Worm (Caenorhabditis elegans) whole organism, early embryonic: Measurements from ENCODE around the gene K08B4.7.

ENCODE experiments used
- ceh-13 ChIP-seq: fragments of 200-800 bp; sonication (Bioruptor generic); optimal IDR thresholded peaks from 2 replicates; lab custom pipeline; 2018; ENCODE audit warnings: mild to moderate bottlenecking, missing genetic modification characterization, missing compliant biosample characterization
- tra-4 ChIP-seq: sonication (generic microtip); optimal IDR thresholded peaks from 2 replicates; lab custom pipeline; 2017; ENCODE audit warnings: missing genetic modification characterization, missing compliant biosample characterization

DNA sequence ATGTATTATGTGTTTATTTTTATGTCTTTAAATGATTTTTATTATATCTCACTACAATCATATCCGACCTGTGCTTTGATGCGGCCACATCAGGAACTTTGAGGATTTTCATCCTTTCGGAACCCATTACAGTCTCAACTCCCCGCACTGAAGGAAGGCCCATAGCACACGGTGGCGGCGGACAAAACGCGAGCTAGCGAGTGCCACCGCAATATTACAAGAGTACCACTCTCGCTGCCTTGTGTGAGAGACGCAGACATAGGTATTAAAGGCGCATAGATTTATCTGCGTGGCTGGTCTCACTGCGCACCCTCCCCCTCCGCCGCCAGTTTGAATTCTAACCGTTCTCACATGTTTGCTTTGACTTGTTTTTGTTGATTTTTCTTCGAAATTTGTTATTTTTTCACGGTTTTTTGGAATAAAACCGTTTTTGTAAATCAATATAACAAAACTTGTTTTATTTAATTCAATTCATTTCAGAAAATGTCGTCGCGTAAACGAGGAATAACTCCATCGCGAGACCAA is 25.6 kb upstream of the K08B4.7 start, which contains the start of gene zen-4:
- TF ChIP-seq ceh-13 (no peak), tra-4 (tag; lab: Kevin White, UChicago) (no peak)
